Fruit fly (Drosophila melanogaster) whole organism, prepupa: ENCODE measurements around the gene PGRP-LF.

Experiments used
- Blimp-1 ChIP-seq: fragments of 200-800 bp; sonication (Bioruptor generic); optimal IDR thresholded peaks from 3 replicates; lab custom pipeline; 2017; ENCODE audit warnings: missing biosample characterization, missing genetic modification characterization, mild to moderate bottlenecking, moderate library complexity, missing genetic modification reagents
- CG11294 ChIP-seq: fragments of 200-800 bp; sonication (Bioruptor generic); IDR thresholded peaks from 2 replicates; pipeline ENCODE4 v1.3.6; 2022; ENCODE audit warnings: missing biosample characterization, missing genetic modification characterization
- CG11762 ChIP-seq: fragments of 200-800 bp; sonication (Bioruptor generic); optimal IDR thresholded peaks from 3 replicates; lab custom pipeline; 2016; ENCODE audit warnings: missing biosample characterization, missing genetic modification characterization; ENCODE audit not compliant: insufficient read depth
- CG11902 ChIP-seq: fragments of 200-800 bp; sonication (Bioruptor generic); optimal IDR thresholded peaks from 3 replicates; lab custom pipeline; 2016; ENCODE audit warnings: missing biosample characterization, missing genetic modification characterization
- CG1621 ChIP-seq: fragments of 200-800 bp; sonication (Bioruptor generic); optimal IDR thresholded peaks from 3 replicates; lab custom pipeline; 2018; ENCODE audit warnings: missing biosample characterization, mild to moderate bottlenecking, missing genetic modification characterization
- CG16779 ChIP-seq: fragments of 200-800 bp; sonication (Bioruptor generic); optimal IDR thresholded peaks from 3 replicates; lab custom pipeline; 2017; ENCODE audit warnings: missing biosample characterization, mild to moderate bottlenecking, missing genetic modification characterization
- CG3032 ChIP-seq: fragments of 200-800 bp; optimal IDR thresholded peaks from 2 replicates; lab custom pipeline; 2019; ENCODE audit warnings: missing biosample characterization, mild to moderate bottlenecking, missing genetic modification characterization, moderate library complexity
- CG31627 ChIP-seq: fragments of 200-800 bp; sonication (Bioruptor generic); optimal IDR thresholded peaks from 3 replicates; lab custom pipeline; 2016; ENCODE audit warnings: missing biosample characterization, missing genetic modification characterization
- CG32006 ChIP-seq: fragments of 200-800 bp; sonication (Bioruptor generic); optimal IDR thresholded peaks from 3 replicates; lab custom pipeline; 2017; ENCODE audit warnings: missing biosample characterization, mild to moderate bottlenecking, missing genetic modification characterization
- CG4318 ChIP-seq: fragments of 200-800 bp; sonication (Bioruptor generic); optimal IDR thresholded peaks from 3 replicates; lab custom pipeline; 2017; ENCODE audit warnings: missing biosample characterization, mild to moderate bottlenecking, missing genetic modification characterization
- CG6163 ChIP-seq: fragments of 200-800 bp; sonication (Bioruptor generic); IDR thresholded peaks from 3 replicates; pipeline ENCODE4 v1.3.6; 2022; ENCODE audit warnings: missing biosample characterization, missing genetic modification characterization
- CG6276 ChIP-seq: fragments of 200-800 bp; sonication (Bioruptor generic); optimal IDR thresholded peaks from 2 replicates; lab custom pipeline; 2017; ENCODE audit warnings: missing biosample characterization, mild to moderate bottlenecking, missing genetic modification characterization
- CG6792 ChIP-seq: fragments of 200-800 bp; sonication (Bioruptor generic); optimal IDR thresholded peaks from 3 replicates; lab custom pipeline; 2016; ENCODE audit warnings: missing biosample characterization, missing genetic modification characterization
- CG7368 ChIP-seq: fragments of 200-800 bp; sonication (Bioruptor generic); optimal IDR thresholded peaks from 3 replicates; lab custom pipeline; 2016; ENCODE audit warnings: missing biosample characterization, missing genetic modification characterization
- CG8119 ChIP-seq: fragments of 200-800 bp; sonication (Bioruptor generic); IDR thresholded peaks from 3 replicates; pipeline ENCODE4 v1.3.6; 2022; ENCODE audit warnings: missing biosample characterization, missing genetic modification characterization
- CG8319 ChIP-seq: fragments of 200-800 bp; sonication (Bioruptor generic); optimal IDR thresholded peaks from 3 replicates; lab custom pipeline; 2016; ENCODE audit warnings: missing biosample characterization, missing genetic modification characterization
- CG9139 ChIP-seq: fragments of 200-800 bp; sonication (Bioruptor generic); optimal IDR thresholded peaks from 3 replicates; lab custom pipeline; 2017; ENCODE audit warnings: missing biosample characterization, mild to moderate bottlenecking, missing genetic modification characterization
- Eip75B ChIP-seq: fragments of 200-800 bp; sonication (Bioruptor generic); optimal IDR thresholded peaks from 3 replicates; lab custom pipeline; 2016; ENCODE audit warnings: missing biosample characterization, missing genetic modification characterization
- Eip78C ChIP-seq: fragments of 200-800 bp; sonication (Bioruptor generic); peaks from one replicate; lab custom pipeline; 2016; ENCODE audit warnings: missing biosample characterization, missing genetic modification characterization
- Ets96B ChIP-seq: fragments of 200-800 bp; optimal IDR thresholded peaks from 2 replicates; lab custom pipeline; 2019; ENCODE audit warnings: missing biosample characterization, mild to moderate bottlenecking, missing genetic modification characterization, moderate library complexity
- Hr39 ChIP-seq: fragments of 200-800 bp; sonication (Bioruptor generic); optimal IDR thresholded peaks from 2 replicates; lab custom pipeline; 2016; ENCODE audit warnings: missing biosample characterization, missing genetic modification characterization
- Hr4 ChIP-seq: fragments of 200-800 bp; sonication (Bioruptor generic); optimal IDR thresholded peaks from 3 replicates; lab custom pipeline; 2016; ENCODE audit warnings: missing biosample characterization, missing genetic modification characterization
- OdsH ChIP-seq: fragments of 200-800 bp; sonication (Bioruptor generic); optimal IDR thresholded peaks from 3 replicates; lab custom pipeline; 2016; ENCODE audit warnings: missing biosample characterization, missing genetic modification characterization
- Smox ChIP-seq: fragments of 200-800 bp; sonication (Bioruptor generic); optimal IDR thresholded peaks from 3 replicates; lab custom pipeline; 2016; ENCODE audit warnings: missing biosample characterization, missing genetic modification characterization
- achi ChIP-seq: fragments of 200-800 bp; sonication (Bioruptor generic); optimal IDR thresholded peaks from 3 replicates; lab custom pipeline; 2016; ENCODE audit warnings: missing biosample characterization, missing genetic modification characterization
- acj6 ChIP-seq: fragments of 200-800 bp; sonication (Bioruptor generic); optimal IDR thresholded peaks from 3 replicates; lab custom pipeline; 2016; ENCODE audit warnings: missing biosample characterization, missing genetic modification characterization
- dsx ChIP-seq: fragments of 200-800 bp; optimal IDR thresholded peaks from 3 replicates; lab custom pipeline; 2019; ENCODE audit warnings: missing biosample characterization, mild to moderate bottlenecking, missing genetic modification characterization, moderate library complexity; ENCODE audit not compliant: poor library complexity, severe bottlenecking
- esn ChIP-seq: fragments of 200-800 bp; sonication (Bioruptor generic); optimal IDR thresholded peaks from 2 replicates; lab custom pipeline; 2016; ENCODE audit warnings: missing biosample characterization, mild to moderate bottlenecking, missing genetic modification characterization, moderate library complexity
- fd59A ChIP-seq: fragments of 200-800 bp; sonication (Bioruptor generic); optimal IDR thresholded peaks from 2 replicates; lab custom pipeline; 2017; ENCODE audit warnings: missing biosample characterization, mild to moderate bottlenecking, missing genetic modification characterization, missing genetic modification reagents
- fd85E ChIP-seq: fragments of 200-800 bp; sonication (Bioruptor generic); optimal IDR thresholded peaks from 3 replicates; lab custom pipeline; 2016; ENCODE audit warnings: missing biosample characterization, missing genetic modification characterization
- fkh ChIP-seq: fragments of 200-800 bp; sonication (Bioruptor generic); optimal IDR thresholded peaks from 3 replicates; lab custom pipeline; 2017; ENCODE audit warnings: missing biosample characterization, mild to moderate bottlenecking, missing genetic modification characterization, moderate library complexity
- lz ChIP-seq: fragments of 200-800 bp; sonication (Bioruptor generic); optimal IDR thresholded peaks from 3 replicates; lab custom pipeline; 2016; ENCODE audit warnings: missing biosample characterization, missing genetic modification characterization
- spab ChIP-seq: fragments of 200-800 bp; sonication (Bioruptor generic); optimal IDR thresholded peaks from 2 replicates; lab custom pipeline; 2017; ENCODE audit warnings: missing biosample characterization, mild to moderate bottlenecking, missing genetic modification characterization, missing genetic modification reagents
- ss ChIP-seq, 2 experiments: fragments of 200-800 bp; sonication (Bioruptor generic); optimal IDR thresholded peaks; 2 replicates in 1 of 2; 3 replicates in 1 of 2; lab custom pipeline; 2017 to 2018; ENCODE audit warnings: mild to moderate bottlenecking in 2 of 2, missing biosample characterization in 2 of 2, missing genetic modification characterization in 2 of 2, moderate library complexity in 1 of 2
- vri ChIP-seq: fragments of 200-800 bp; sonication (Bioruptor generic); optimal IDR thresholded peaks from 3 replicates; lab custom pipeline; 2016; ENCODE audit warnings: missing biosample characterization, mild to moderate bottlenecking, missing genetic modification characterization

PGRP-LF gene

dm6 chr3L:9373374-9374004 is 24.1 kb downstream of the PGRP-LF start (continued):
- TF ChIP-seq fd59A (GFP tag; lab: Kevin White, UChicago) (peak; percentile 50), Hr39 (GFP tag; lab: Kevin White, UChicago) (peak; percentile 36), CG11294 (GFP tag; lab: Robert Waterston, UW) (peak; percentile 73), CG16779 (peak; percentile 72), Blimp-1 (peak; percentile 27), acj6 (GFP tag; lab: Kevin White, UChicago) (peak; percentile 83), fkh (GFP tag; lab: Kevin White, UChicago) (peak; percentile 20), Eip78C (GFP tag; lab: Kevin White, UChicago) (peak; percentile 94), achi (GFP tag; lab: Kevin White, UChicago) (peak; percentile 83), spab (peak; percentile 46), CG8319 (GFP tag; lab: Kevin White, UChicago) (peak; percentile 46), CG7368 (GFP tag; lab: Kevin White, UChicago) (peak; percentile 65), CG11762 (GFP tag; lab: Kevin White, UChicago) (peak; percentile 68), CG8119 (GFP tag; lab: Robert Waterston, UW) (peak; percentile 91), vri (peak; percentile 54), Smox (peak; percentile 84), CG4318 (GFP tag; lab: Kevin White, UChicago) (peak; percentile 73), Ets96B (tag; lab: Kevin White, UChicago) (peak; percentile 69)

dm6 chr3L:9375130-9375529 is 25.7 kb downstream of the PGRP-LF start, which contains the start of gene CG4461:
Gene CG4461, plus strand, starts transcription at chr3L:9375430.
- TF ChIP-seq fd59A (GFP tag; lab: Kevin White, UChicago) (no peak), CG9139 (GFP tag; lab: Kevin White, UChicago) (no peak), CG6792 (GFP tag; lab: Kevin White, UChicago) (no peak), Hr4 (no peak)

- TF ChIP-seq vri (no peak), CG1621 (no peak), CG11902 (GFP tag; lab: Kevin White, UChicago) (no peak), esn (GFP tag; lab: Kevin White, UChicago) (no peak), CG6276 (GFP tag; lab: Kevin White, UChicago) (no peak), dsx (GFP tag; lab: Kevin White, UChicago) (no peak), CG3032 (tag; lab: Kevin White, UChicago) (no peak), CG4318 (GFP tag; lab: Kevin White, UChicago) (no peak), Eip78C (GFP tag; lab: Kevin White, UChicago) (no peak), lz (GFP tag; lab: Kevin White, UChicago) (no peak), ss (GFP tag; optimal IDR thresholded peaks at IDR 0.05; lab: Kevin White, UChicago) (no peak), CG11762 (GFP tag; lab: Kevin White, UChicago) (no peak), CG32006 (GFP tag; lab: Kevin White, UChicago) (no peak), Eip75B (GFP tag; lab: Kevin White, UChicago) (no peak), CG31627 (no peak), achi (GFP tag; lab: Kevin White, UChicago) (no peak), CG6163 (GFP tag; lab: Robert Waterston, UW) (no peak), fd85E (GFP tag; lab: Kevin White, UChicago) (no peak), OdsH (GFP tag; lab: Kevin White, UChicago) (no peak)
Observed at dm6 chr3L:9376573-9376972, 27.2 kb downstream of the PGRP-LF start.
